Fruit fly (Drosophila melanogaster) whole organism, prepupa: ENCODE measurements around the gene Ndf.

Source experiments
- CG10631 ChIP-seq: fragments of 200-800 bp; sonication (Bioruptor generic); optimal IDR thresholded peaks from 2 replicates; lab custom pipeline; 2016; ENCODE audit warnings: missing biosample characterization, missing genetic modification characterization
- CG10669 ChIP-seq: fragments of 200-800 bp; sonication (Bioruptor generic); optimal IDR thresholded peaks from 3 replicates; lab custom pipeline; 2018; ENCODE audit warnings: missing biosample characterization, mild to moderate bottlenecking, missing genetic modification characterization, moderate library complexity
- CG11294 ChIP-seq: fragments of 200-800 bp; sonication (Bioruptor generic); IDR thresholded peaks from 2 replicates; pipeline ENCODE4 v1.3.6; 2022; ENCODE audit warnings: missing biosample characterization, missing genetic modification characterization
- CG11902 ChIP-seq: fragments of 200-800 bp; sonication (Bioruptor generic); optimal IDR thresholded peaks from 3 replicates; lab custom pipeline; 2016; ENCODE audit warnings: missing biosample characterization, missing genetic modification characterization
- CG15336 ChIP-seq: fragments of 200-800 bp; sonication (Bioruptor generic); IDR thresholded peaks from 2 replicates; pipeline ENCODE4 v1.3.6; 2022; ENCODE audit warnings: missing biosample characterization, missing genetic modification characterization
- CG31627 ChIP-seq: fragments of 200-800 bp; sonication (Bioruptor generic); optimal IDR thresholded peaks from 3 replicates; lab custom pipeline; 2016; ENCODE audit warnings: missing biosample characterization, missing genetic modification characterization
- CG34406 ChIP-seq: fragments of 200-800 bp; sonication (Bioruptor generic); optimal IDR thresholded peaks from 3 replicates; lab custom pipeline; 2016; ENCODE audit warnings: missing biosample characterization, missing genetic modification characterization
- CG3919 ChIP-seq: fragments of 200-800 bp; sonication (Bioruptor generic); optimal IDR thresholded peaks from 3 replicates; lab custom pipeline; 2016; ENCODE audit warnings: missing biosample characterization, missing genetic modification characterization
- CG4318 ChIP-seq: fragments of 200-800 bp; sonication (Bioruptor generic); optimal IDR thresholded peaks from 3 replicates; lab custom pipeline; 2017; ENCODE audit warnings: missing biosample characterization, mild to moderate bottlenecking, missing genetic modification characterization
- CG6163 ChIP-seq: fragments of 200-800 bp; sonication (Bioruptor generic); IDR thresholded peaks from 3 replicates; pipeline ENCODE4 v1.3.6; 2022; ENCODE audit warnings: missing biosample characterization, missing genetic modification characterization
- CG6276 ChIP-seq: fragments of 200-800 bp; sonication (Bioruptor generic); optimal IDR thresholded peaks from 2 replicates; lab custom pipeline; 2017; ENCODE audit warnings: missing biosample characterization, mild to moderate bottlenecking, missing genetic modification characterization
- CG6792 ChIP-seq: fragments of 200-800 bp; sonication (Bioruptor generic); optimal IDR thresholded peaks from 3 replicates; lab custom pipeline; 2016; ENCODE audit warnings: missing biosample characterization, missing genetic modification characterization
- CG6808 ChIP-seq: fragments of 200-800 bp; sonication (Bioruptor generic); optimal IDR thresholded peaks from 3 replicates; lab custom pipeline; 2017; ENCODE audit warnings: missing biosample characterization, missing genetic modification characterization, mild to moderate bottlenecking, moderate library complexity, missing genetic modification reagents
- CG6854 ChIP-seq: fragments of 200-800 bp; sonication (Bioruptor generic); optimal IDR thresholded peaks from 2 replicates; lab custom pipeline; 2017; ENCODE audit warnings: missing biosample characterization, mild to moderate bottlenecking, missing genetic modification characterization
- CG7368 ChIP-seq: fragments of 200-800 bp; sonication (Bioruptor generic); optimal IDR thresholded peaks from 3 replicates; lab custom pipeline; 2016; ENCODE audit warnings: missing biosample characterization, missing genetic modification characterization
- CG8119 ChIP-seq: fragments of 200-800 bp; sonication (Bioruptor generic); IDR thresholded peaks from 3 replicates; pipeline ENCODE4 v1.3.6; 2022; ENCODE audit warnings: missing biosample characterization, missing genetic modification characterization
- CG8319 ChIP-seq: fragments of 200-800 bp; sonication (Bioruptor generic); optimal IDR thresholded peaks from 3 replicates; lab custom pipeline; 2016; ENCODE audit warnings: missing biosample characterization, missing genetic modification characterization
- CG9139 ChIP-seq: fragments of 200-800 bp; sonication (Bioruptor generic); optimal IDR thresholded peaks from 3 replicates; lab custom pipeline; 2017; ENCODE audit warnings: missing biosample characterization, mild to moderate bottlenecking, missing genetic modification characterization
- Eip78C ChIP-seq: fragments of 200-800 bp; sonication (Bioruptor generic); peaks from one replicate; lab custom pipeline; 2016; ENCODE audit warnings: missing biosample characterization, missing genetic modification characterization
- Eip93F ChIP-seq: fragments of 200-800 bp; sonication (Bioruptor generic); optimal IDR thresholded peaks from 2 replicates; lab custom pipeline; 2016; ENCODE audit warnings: missing biosample characterization, mild to moderate bottlenecking, missing genetic modification characterization
- Ets96B ChIP-seq: fragments of 200-800 bp; optimal IDR thresholded peaks from 2 replicates; lab custom pipeline; 2019; ENCODE audit warnings: missing biosample characterization, mild to moderate bottlenecking, missing genetic modification characterization, moderate library complexity
- Gug ChIP-seq: fragments of 200-800 bp; sonication (Bioruptor generic); IDR thresholded peaks from 2 replicates; pipeline ENCODE4 v1.3.6; 2022; ENCODE audit warnings: missing biosample characterization, missing genetic modification characterization
- Hr38 ChIP-seq: sonication (Bioruptor generic); optimal IDR thresholded peaks from 2 replicates; lab custom pipeline; 2016; ENCODE audit warnings: missing biosample characterization, missing genetic modification characterization
- Lpt ChIP-seq: fragments of 200-800 bp; sonication (Bioruptor generic); optimal IDR thresholded peaks from 3 replicates; lab custom pipeline; 2016; ENCODE audit warnings: missing biosample characterization, missing genetic modification characterization
- Met ChIP-seq: fragments of 200-800 bp; sonication (Bioruptor generic); optimal IDR thresholded peaks from 3 replicates; lab custom pipeline; 2016; ENCODE audit warnings: missing biosample characterization, missing genetic modification characterization
- OdsH ChIP-seq: fragments of 200-800 bp; sonication (Bioruptor generic); optimal IDR thresholded peaks from 3 replicates; lab custom pipeline; 2016; ENCODE audit warnings: missing biosample characterization, missing genetic modification characterization
- Smox ChIP-seq: fragments of 200-800 bp; sonication (Bioruptor generic); optimal IDR thresholded peaks from 3 replicates; lab custom pipeline; 2016; ENCODE audit warnings: missing biosample characterization, missing genetic modification characterization
- Sox102F ChIP-seq: fragments of 200-800 bp; sonication (Bioruptor generic); optimal IDR thresholded peaks from 2 replicates; lab custom pipeline; 2016; ENCODE audit warnings: missing biosample characterization, mild to moderate bottlenecking, missing genetic modification characterization
- Sox14 ChIP-seq: fragments of 200-800 bp; sonication (Bioruptor generic); optimal IDR thresholded peaks from 3 replicates; lab custom pipeline; 2016; ENCODE audit warnings: missing biosample characterization, missing genetic modification characterization
- achi ChIP-seq: fragments of 200-800 bp; sonication (Bioruptor generic); optimal IDR thresholded peaks from 3 replicates; lab custom pipeline; 2016; ENCODE audit warnings: missing biosample characterization, missing genetic modification characterization
- acj6 ChIP-seq: fragments of 200-800 bp; sonication (Bioruptor generic); optimal IDR thresholded peaks from 3 replicates; lab custom pipeline; 2016; ENCODE audit warnings: missing biosample characterization, missing genetic modification characterization
- cyc ChIP-seq: fragments of 200-800 bp; sonication (Bioruptor generic); optimal IDR thresholded peaks from 3 replicates; lab custom pipeline; 2016; ENCODE audit warnings: missing biosample characterization, missing genetic modification characterization
- dac ChIP-seq: fragments of 200-800 bp; sonication (Bioruptor generic); optimal IDR thresholded peaks from 2 replicates; lab custom pipeline; 2017; ENCODE audit warnings: missing biosample characterization, mild to moderate bottlenecking, missing genetic modification characterization
- dsx ChIP-seq: fragments of 200-800 bp; optimal IDR thresholded peaks from 3 replicates; lab custom pipeline; 2019; ENCODE audit warnings: missing biosample characterization, mild to moderate bottlenecking, missing genetic modification characterization, moderate library complexity; ENCODE audit not compliant: poor library complexity, severe bottlenecking
- esn ChIP-seq: fragments of 200-800 bp; sonication (Bioruptor generic); optimal IDR thresholded peaks from 2 replicates; lab custom pipeline; 2016; ENCODE audit warnings: missing biosample characterization, mild to moderate bottlenecking, missing genetic modification characterization, moderate library complexity
- fd59A ChIP-seq: fragments of 200-800 bp; sonication (Bioruptor generic); optimal IDR thresholded peaks from 2 replicates; lab custom pipeline; 2017; ENCODE audit warnings: missing biosample characterization, mild to moderate bottlenecking, missing genetic modification characterization, missing genetic modification reagents
- fd85E ChIP-seq: fragments of 200-800 bp; sonication (Bioruptor generic); optimal IDR thresholded peaks from 3 replicates; lab custom pipeline; 2016; ENCODE audit warnings: missing biosample characterization, missing genetic modification characterization
- fkh ChIP-seq: fragments of 200-800 bp; sonication (Bioruptor generic); optimal IDR thresholded peaks from 3 replicates; lab custom pipeline; 2017; ENCODE audit warnings: missing biosample characterization, mild to moderate bottlenecking, missing genetic modification characterization, moderate library complexity
- lz ChIP-seq: fragments of 200-800 bp; sonication (Bioruptor generic); optimal IDR thresholded peaks from 3 replicates; lab custom pipeline; 2016; ENCODE audit warnings: missing biosample characterization, missing genetic modification characterization
- pdm3 ChIP-seq: fragments of 200-800 bp; sonication (Bioruptor generic); optimal IDR thresholded peaks from 3 replicates; lab custom pipeline; 2016; ENCODE audit warnings: missing biosample characterization, missing genetic modification characterization
- spab ChIP-seq: fragments of 200-800 bp; sonication (Bioruptor generic); optimal IDR thresholded peaks from 2 replicates; lab custom pipeline; 2017; ENCODE audit warnings: missing biosample characterization, mild to moderate bottlenecking, missing genetic modification characterization, missing genetic modification reagents
- ss ChIP-seq, 2 experiments: fragments of 200-800 bp; sonication (Bioruptor generic); optimal IDR thresholded peaks; 2 replicates in 1 of 2; 3 replicates in 1 of 2; lab custom pipeline; 2017 to 2018; ENCODE audit warnings: mild to moderate bottlenecking in 2 of 2, missing biosample characterization in 2 of 2, missing genetic modification characterization in 2 of 2, moderate library complexity in 1 of 2
- topi ChIP-seq: fragments of 200-800 bp; sonication (Bioruptor generic); optimal IDR thresholded peaks from 3 replicates; lab custom pipeline; 2016; ENCODE audit warnings: missing biosample characterization, missing genetic modification characterization
- vri ChIP-seq: fragments of 200-800 bp; sonication (Bioruptor generic); optimal IDR thresholded peaks from 3 replicates; lab custom pipeline; 2016; ENCODE audit warnings: missing biosample characterization, mild to moderate bottlenecking, missing genetic modification characterization

Gene Ndf

DNA sequence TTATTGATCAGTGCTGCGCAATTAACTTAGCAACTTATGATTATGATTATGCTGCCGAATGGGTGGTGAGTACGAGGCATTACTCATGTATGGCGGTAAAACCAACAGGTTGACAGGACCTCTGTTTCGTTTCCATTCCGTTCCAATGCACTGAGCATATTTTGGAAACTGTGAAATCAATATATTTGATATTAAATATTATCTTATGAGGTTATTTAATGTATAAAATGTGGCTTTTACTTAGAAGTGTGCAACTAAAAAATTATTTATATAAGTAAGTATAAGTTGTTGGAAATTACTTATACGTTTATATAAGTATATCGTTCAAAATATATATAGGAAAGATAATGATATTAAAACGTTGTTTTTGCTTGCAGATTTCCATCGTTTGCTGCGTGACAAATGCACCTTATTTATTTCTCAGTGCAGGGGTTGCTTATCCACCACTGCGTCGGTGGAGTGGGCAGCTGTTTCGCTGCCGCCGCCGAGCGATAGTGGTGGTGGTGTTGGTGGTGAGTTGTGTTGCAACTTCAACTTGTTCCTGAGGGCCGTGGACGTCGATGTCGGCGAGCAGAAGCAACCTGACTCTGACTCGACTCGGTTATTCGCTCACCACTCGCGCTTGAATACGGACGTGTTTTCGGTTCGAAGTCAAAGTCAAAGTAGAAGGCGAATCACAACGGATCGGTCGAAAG lies 19.4 kb upstream of the Ndf start, which contains the start of gene bib (continued):
- TF ChIP-seq CG4318 (GFP tag; lab: Kevin White, UChicago) = peak; percentile 84
- peak; percentile 80 for TF ChIP-seq CG15336 (GFP tag; lab: Robert Waterston, UW)
- TF ChIP-seq vri (GFP tag; lab: Kevin White, UChicago) = peak; percentile 79
- peak; percentile 65 for TF ChIP-seq fd85E (GFP tag; lab: Kevin White, UChicago)
- TF ChIP-seq CG7368 (GFP tag; lab: Kevin White, UChicago) = peak; percentile 73
- TF ChIP-seq CG10631 = peak; percentile 93
- TF ChIP-seq fd59A (GFP tag; lab: Kevin White, UChicago) = peak; percentile 87
- TF ChIP-seq CG11902 (GFP tag; lab: Kevin White, UChicago) = peak; percentile 64
- TF ChIP-seq CG8119 (GFP tag; lab: Robert Waterston, UW) = peak; percentile 89
- TF ChIP-seq Ets96B = peak; percentile 93
- TF ChIP-seq CG6276 (GFP tag; lab: Kevin White, UChicago) = peak; percentile 76
- TF ChIP-seq ss (GFP tag; optimal IDR thresholded peaks at IDR 0.05; lab: Kevin White, UChicago) = peak; percentile 88 to 91
- peak; percentile 59 for TF ChIP-seq CG31627 (GFP tag; lab: Kevin White, UChicago)
- TF ChIP-seq dac (GFP tag; lab: Kevin White, UChicago) = peak; percentile 38
- peak; percentile 75 for TF ChIP-seq CG8319 (GFP tag; lab: Kevin White, UChicago)
- TF ChIP-seq Lpt (GFP tag; lab: Kevin White, UChicago) = peak; percentile 85
- TF ChIP-seq CG10669 (GFP tag; lab: Kevin White, UChicago) = peak; percentile 90
- TF ChIP-seq CG11294 (GFP tag; lab: Robert Waterston, UW) = peak; percentile 54; the same call in 1 of the 2 replicates
- peak; percentile 89 for TF ChIP-seq spab (GFP tag; lab: Kevin White, UChicago)
- peak; percentile 93 for TF ChIP-seq CG3919
- peak; percentile 80 for TF ChIP-seq Smox (GFP tag; lab: Kevin White, UChicago)

DNA sequence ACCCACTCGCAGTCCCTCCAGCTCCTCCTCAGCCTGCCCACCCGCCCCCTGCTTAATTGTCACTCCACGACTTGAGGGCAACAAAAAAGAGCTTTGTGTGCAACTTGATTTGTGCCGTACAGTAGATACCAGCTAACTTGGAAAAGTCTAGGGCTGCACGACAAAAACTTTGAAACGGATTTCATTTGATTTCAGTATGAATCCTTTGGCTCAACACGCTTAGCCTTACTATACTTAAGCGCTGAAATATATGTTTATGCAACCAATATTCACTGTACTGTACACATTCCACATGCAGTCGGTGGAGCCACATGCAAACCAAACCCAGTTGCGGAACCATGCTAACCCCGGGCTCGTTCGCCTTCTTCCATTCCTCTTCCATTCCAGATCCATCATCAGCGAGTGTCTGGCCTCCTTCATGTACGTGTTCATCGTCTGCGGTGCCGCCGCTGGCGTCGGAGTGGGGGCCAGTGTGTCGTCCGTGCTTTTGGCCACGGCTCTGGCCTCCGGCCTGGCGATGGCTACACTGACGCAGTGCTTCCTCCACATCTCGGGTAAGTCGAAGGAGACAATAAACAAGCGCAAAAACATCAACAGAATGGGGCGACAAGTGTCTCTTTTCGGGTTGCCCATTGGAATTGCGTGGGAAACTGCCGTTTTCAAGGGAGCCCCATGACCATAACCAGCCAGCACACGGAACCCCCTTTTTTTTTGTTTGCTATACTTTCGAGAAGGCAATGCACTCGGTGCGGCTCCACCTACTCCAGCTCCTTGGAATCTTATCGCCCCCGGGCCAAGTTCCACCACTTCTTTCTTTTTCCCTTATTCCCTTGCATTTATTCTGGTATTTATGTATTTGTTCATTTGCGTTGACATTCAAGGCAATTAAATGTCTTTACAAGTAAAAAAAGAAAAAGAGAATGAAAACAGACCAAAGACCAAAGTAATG lies 17.0 kb upstream of the Ndf start:
- TF ChIP-seq fd59A (GFP tag; lab: Kevin White, UChicago) (peak; percentile 91), pdm3 (GFP tag; lab: Kevin White, UChicago) (peak; percentile 89), dac (GFP tag; lab: Kevin White, UChicago) (peak; percentile 49), CG6808 (peak; percentile 92), cyc (GFP tag; lab: Kevin White, UChicago) (peak; percentile 94), Sox14 (peak; percentile 94), achi (peak; percentile 92), Gug (peak; percentile 88), topi (GFP tag; lab: Kevin White, UChicago) (peak; percentile 92), dsx (peak; percentile 94), Smox (GFP tag; lab: Kevin White, UChicago) (peak; percentile 89), Met (GFP tag; lab: Kevin White, UChicago) (peak; percentile 95), vri (GFP tag; lab: Kevin White, UChicago) (peak; percentile 75), Hr38 (GFP tag; lab: Kevin White, UChicago) (no peak), OdsH (GFP tag; lab: Kevin White, UChicago) (peak; percentile 90), CG34406 (peak; percentile 91), Eip78C (GFP tag; lab: Kevin White, UChicago) (peak; percentile 97), CG3919 (peak; percentile 95), CG6792 (GFP tag; lab: Kevin White, UChicago) (peak; percentile 90), CG6163 (peak; percentile 97), CG10631 (peak; percentile 94), fkh (no peak), Eip93F (GFP tag; lab: Kevin White, UChicago) (peak; percentile 87), spab (GFP tag; lab: Kevin White, UChicago) (peak; percentile 93), CG6854 (GFP tag; lab: Kevin White, UChicago) (peak; percentile 88), CG9139 (GFP tag; lab: Kevin White, UChicago) (peak; percentile 90), Sox102F (GFP tag; lab: Kevin White, UChicago) (peak; percentile 94), CG8119 (GFP tag; lab: Robert Waterston, UW) (peak; percentile 90), esn (GFP tag; lab: Kevin White, UChicago) (peak; percentile 94), CG6276 (GFP tag; lab: Kevin White, UChicago) (peak; percentile 83), acj6 (peak; percentile 93), ss (GFP tag; optimal IDR thresholded peaks at IDR 0.05; lab: Kevin White, UChicago) (peak; percentile 92 to 94), lz (GFP tag; lab: Kevin White, UChicago) (peak; percentile 81)
